Worm (Caenorhabditis elegans): Measurements from ENCODE around the gene C36E6.2.

Gene C36E6.2

ce11 chrX:17458887-17459286 is 7.4 kb downstream of the C36E6.2 start, which contains the start of gene mlc-1:
mlc-1 (plus strand) TSS chrX:17459210.
- TF ChIP-seq sup-37 (GFP tag; optimal IDR thresholded peaks at IDR 0.05) (peak; percentile 39), lin-14 (GFP tag; optimal IDR thresholded peaks at IDR 0.05) (peak; percentile 60), rnt-1 (tag; optimal IDR thresholded peaks at IDR 0.05) (peak; percentile 55), unc-86 (tag; optimal IDR thresholded peaks at IDR 0.05) (no peak), C16A3.4 (tag; optimal IDR thresholded peaks at IDR 0.05) (no peak), nhr-47 (tag; optimal IDR thresholded peaks at IDR 0.05) (peak; percentile 39), snu-23 (GFP tag; optimal IDR thresholded peaks at IDR 0.05) (peak; percentile 9), lsy-2 (tag; optimal IDR thresholded peaks at IDR 0.05) (peak in 1 of 2 experiments; percentile 5), dsc-1 (tag; optimal IDR thresholded peaks at IDR 0.05) (peak; percentile 65), C34B4.2 (tag; optimal IDR thresholded peaks at IDR 0.05) (no peak), nhr-71 (tag; optimal IDR thresholded peaks at IDR 0.05) (peak; percentile 73), swsn-7 (tag; optimal IDR thresholded peaks at IDR 0.05) (peak; percentile 24), nhr-77 (tag; optimal IDR thresholded peaks at IDR 0.05) (peak; percentile 35), tbx-2 (tag; optimal IDR thresholded peaks at IDR 0.05) (peak; percentile 19), nhr-20 (tag; optimal IDR thresholded peaks at IDR 0.05) (peak; percentile 47), nhr-19 (GFP tag; conservative IDR thresholded peaks at IDR 0.05) (peak; percentile 48)

- TF ChIP-seq efl-3 (GFP tag; optimal IDR thresholded peaks at IDR 0.05), result no peak
- no peak for TF ChIP-seq fkh-10 (GFP tag; optimal IDR thresholded peaks at IDR 0.05)
- TF ChIP-seq nhr-71 (tag; optimal IDR thresholded peaks at IDR 0.05), result peak; percentile 49
- TF ChIP-seq irx-1 (tag; optimal IDR thresholded peaks at IDR 0.05), result no peak
- TF ChIP-seq hpl-2 (GFP tag; optimal IDR thresholded peaks at IDR 0.05), result no peak
- no peak for TF ChIP-seq lin-35 (GFP tag; optimal IDR thresholded peaks at IDR 0.05)
- TF ChIP-seq skn-1 (tag; optimal IDR thresholded peaks at IDR 0.05), result no peak
- no peak for TF ChIP-seq tlp-1 (tag; optimal IDR thresholded peaks at IDR 0.05)
- TF ChIP-seq lsy-2 (tag; optimal IDR thresholded peaks at IDR 0.05), result peak in 1 of 2 experiments; percentile 9
- TF ChIP-seq lin-14 (GFP tag; optimal IDR thresholded peaks at IDR 0.05), result peak; percentile 67
- no peak for TF ChIP-seq elt-3 (tag; optimal IDR thresholded peaks at IDR 0.05)
- no peak for TF ChIP-seq Y116A8C.19 (tag; optimal IDR thresholded peaks at IDR 0.05; ENCODE audit: borderline replicate concordance)
- no peak for TF ChIP-seq isw-1 (GFP tag; IDR thresholded peaks at IDR 0.05)
- TF ChIP-seq hlh-4 (tag; optimal IDR thresholded peaks at IDR 0.05), result no peak
- no peak for TF ChIP-seq hlh-17 (GFP tag; optimal IDR thresholded peaks at IDR 0.05; ENCODE audit: borderline replicate concordance)
- TF ChIP-seq fos-1 (tag; optimal IDR thresholded peaks at IDR 0.05), result no peak
- no peak for TF ChIP-seq ceh-63 (GFP tag; optimal IDR thresholded peaks at IDR 0.05)
- TF ChIP-seq F16B12.6 (tag; optimal IDR thresholded peaks at IDR 0.05), result no peak
- no peak for TF ChIP-seq ceh-88 (GFP tag; IDR thresholded peaks at IDR 0.05)
- TF ChIP-seq swsn-7 (tag; optimal IDR thresholded peaks at IDR 0.05), result no peak
- no peak for TF ChIP-seq lin-15B (tag; optimal IDR thresholded peaks at IDR 0.05)
- TF ChIP-seq jun-1 (tag; optimal IDR thresholded peaks at IDR 0.05), result no peak
- TF ChIP-seq snu-23 (GFP tag; optimal IDR thresholded peaks at IDR 0.05), result peak; percentile 12
- TF ChIP-seq elt-2 (tag; optimal IDR thresholded peaks at IDR 0.05), result no peak
- TF ChIP-seq mdl-1 (tag; optimal IDR thresholded peaks at IDR 0.05), result no peak
- no peak for TF ChIP-seq lin-39 (tag; optimal IDR thresholded peaks at IDR 0.05)
- no peak for TF ChIP-seq nhr-20 (tag; optimal IDR thresholded peaks at IDR 0.05)
- TF ChIP-seq pqm-1 (tag; optimal IDR thresholded peaks at IDR 0.05), result no peak
- no peak for TF ChIP-seq ztf-11 (tag; optimal IDR thresholded peaks at IDR 0.05)
- TF ChIP-seq unc-30 (tag; optimal IDR thresholded peaks at IDR 0.05), result no peak
- no peak for TF ChIP-seq blmp-1 (tag; optimal IDR thresholded peaks at IDR 0.05)
- TF ChIP-seq pag-3 (tag; optimal IDR thresholded peaks at IDR 0.05; ENCODE audit: borderline replicate concordance, insufficient read depth), result peak; percentile 28
- no peak for TF ChIP-seq vab-15 (tag; optimal IDR thresholded peaks at IDR 0.05)
- no peak for TF ChIP-seq sox-4 (tag; optimal IDR thresholded peaks at IDR 0.05)
- TF ChIP-seq nhr-90 (tag; optimal IDR thresholded peaks at IDR 0.05; ENCODE audit: poor library complexity), result no peak
- TF ChIP-seq efl-1 (optimal IDR thresholded peaks at IDR 0.05), result no peak
- peak in 1 of 2 experiments; percentile 27 for TF ChIP-seq efl-1 (GFP tag; optimal IDR thresholded peaks at IDR 0.05 in 1 of 2)
- TF ChIP-seq ceh-8 (GFP tag; optimal IDR thresholded peaks at IDR 0.05), result no peak
- TF ChIP-seq ama-1 (optimal IDR thresholded peaks at IDR 0.05), result no peak
- peak; percentile 28 for TF ChIP-seq rnt-1 (tag; optimal IDR thresholded peaks at IDR 0.05)
- no peak for TF ChIP-seq pax-3 (tag; optimal IDR thresholded peaks at IDR 0.05)
- no peak for TF ChIP-seq mef-2 (tag; optimal IDR thresholded peaks at IDR 0.05)
Observed at ce11 chrX:17461958-17462357, 10.5 kb downstream of the C36E6.2 start.

Data from whole organism, L1 larva.